Worm (Caenorhabditis elegans): ENCODE data around the gene C24D10.2.

Gene C24D10.2

ce11 chrIV:5183755-5184166 is 20.6 kb downstream of the C24D10.2 start, which contains the start of gene W03F8.4 (continued):
- TF ChIP-seq nfyb-1 (GFP tag; IDR thresholded peaks at IDR 0.05) (peak; percentile 89), athp-1 (tag; optimal IDR thresholded peaks at IDR 0.05) (peak; percentile 41), Y67H2A.10 (GFP tag; conservative IDR thresholded peaks at IDR 0.05) (no peak), attf-5 (GFP tag; optimal IDR thresholded peaks at IDR 0.05) (peak; percentile 89), aptf-3 (GFP tag; IDR thresholded peaks at IDR 0.05) (no peak), K12H6.12 (tag; optimal IDR thresholded peaks at IDR 0.05) (peak; percentile 44), mcd-1 (GFP tag; IDR thresholded peaks at IDR 0.05) (peak; percentile 94), fkh-3 (tag; optimal IDR thresholded peaks at IDR 0.05) (no peak), ztf-6 (GFP tag; IDR thresholded peaks at IDR 0.05) (no peak), attf-3 (GFP tag; conservative IDR thresholded peaks at IDR 0.05) (peak; percentile 73), ceh-100 (GFP tag; IDR thresholded peaks at IDR 0.05) (peak; percentile 83), hmg-20 (GFP tag; IDR thresholded peaks at IDR 0.05) (peak; percentile 86), atf-7 (tag; optimal IDR thresholded peaks at IDR 0.05) (peak; percentile 42), tbp1 (GFP tag; optimal IDR thresholded peaks at IDR 0.05) (peak; percentile 75), ztf-26 (tag; optimal IDR thresholded peaks at IDR 0.05) (peak; percentile 84), B0336.3 (GFP tag; IDR thresholded peaks at IDR 0.05) (peak; percentile 90), akir-1 (GFP tag; optimal IDR thresholded peaks at IDR 0.05) (peak; percentile 11), lir-1 (GFP tag; conservative IDR thresholded peaks at IDR 0.05) (peak; percentile 77), ceh-58 (GFP tag; IDR thresholded peaks at IDR 0.05) (no peak), sptf-2 (GFP tag; optimal IDR thresholded peaks at IDR 0.05) (no peak), T07F8.4 (tag; optimal IDR thresholded peaks at IDR 0.05) (no peak), ztf-3 (GFP tag; optimal IDR thresholded peaks at IDR 0.05) (no peak), him-1 (tag; optimal IDR thresholded peaks at IDR 0.05) (peak; percentile 53), rcor-1 (GFP tag; IDR thresholded peaks at IDR 0.05) (peak; percentile 90), ccch-3 (GFP tag; optimal IDR thresholded peaks at IDR 0.05) (no peak), ztf-18 (tag; optimal IDR thresholded peaks at IDR 0.05) (peak; percentile 98), T26A5.8 (tag; optimal IDR thresholded peaks at IDR 0.05) (no peak), lsy-27 (tag; optimal IDR thresholded peaks at IDR 0.05; ENCODE audit: borderline replicate concordance, insufficient read depth) (no peak), ceh-27 (GFP tag; optimal IDR thresholded peaks at IDR 0.05) (peak; percentile 85), Y79H2A.3 (GFP tag; conservative IDR thresholded peaks at IDR 0.05) (no peak), repo-1 (tag; optimal IDR thresholded peaks at IDR 0.05) (peak; percentile 84), lin-54 (GFP tag; optimal IDR thresholded peaks at IDR 0.05) (peak; percentile 99), ceh-91 (GFP tag; IDR thresholded peaks at IDR 0.05) (peak; percentile 73), F37B4.10 (GFP tag; IDR thresholded peaks at IDR 0.05) (no peak), die-1 (tag; optimal IDR thresholded peaks at IDR 0.05) (no peak), ZK185.1 (tag; optimal IDR thresholded peaks at IDR 0.05; ENCODE audit: poor library complexity, severe bottlenecking) (peak; percentile 82), dpl-1 (GFP tag; optimal IDR thresholded peaks at IDR 0.05) (peak; percentile 92), cebp-1 (GFP tag; IDR thresholded peaks at IDR 0.05) (peak; percentile 47; the same call in 1 of the 2 replicates), cebp-1 (tag; optimal IDR thresholded peaks at IDR 0.05) (peak; percentile 84), ekl-4 (GFP tag; IDR thresholded peaks at IDR 0.05) (peak; percentile 93), ets-4 (GFP tag; optimal IDR thresholded peaks at IDR 0.05) (no peak), sea-2 (GFP tag; IDR thresholded peaks at IDR 0.05) (no peak), egl-44 (GFP tag; IDR thresholded peaks at IDR 0.05) (no peak), Y53G8AR.9 (GFP tag; conservative IDR thresholded peaks at IDR 0.05) (peak; percentile 94), rpc-1 (optimal IDR thresholded peaks at IDR 0.05) (no peak), rpc-1 (tag; optimal IDR thresholded peaks at IDR 0.05) (no peak), zfh-2 (GFP tag; conservative IDR thresholded peaks at IDR 0.05) (peak; percentile 56; the same call in 1 of the 2 replicates), F22D6.2 (tag; optimal IDR thresholded peaks at IDR 0.05) (peak; percentile 54), egl-18 (GFP tag; IDR thresholded peaks at IDR 0.05) (0 out of 2 replicates have a peak, but pooled peaks have one; percentile 64), B0035.1 (tag; optimal IDR thresholded peaks at IDR 0.05) (no peak)

Data from whole organism, young adult.